Worm (Caenorhabditis elegans): ENCODE data around the gene B0281.3.

DNA sequence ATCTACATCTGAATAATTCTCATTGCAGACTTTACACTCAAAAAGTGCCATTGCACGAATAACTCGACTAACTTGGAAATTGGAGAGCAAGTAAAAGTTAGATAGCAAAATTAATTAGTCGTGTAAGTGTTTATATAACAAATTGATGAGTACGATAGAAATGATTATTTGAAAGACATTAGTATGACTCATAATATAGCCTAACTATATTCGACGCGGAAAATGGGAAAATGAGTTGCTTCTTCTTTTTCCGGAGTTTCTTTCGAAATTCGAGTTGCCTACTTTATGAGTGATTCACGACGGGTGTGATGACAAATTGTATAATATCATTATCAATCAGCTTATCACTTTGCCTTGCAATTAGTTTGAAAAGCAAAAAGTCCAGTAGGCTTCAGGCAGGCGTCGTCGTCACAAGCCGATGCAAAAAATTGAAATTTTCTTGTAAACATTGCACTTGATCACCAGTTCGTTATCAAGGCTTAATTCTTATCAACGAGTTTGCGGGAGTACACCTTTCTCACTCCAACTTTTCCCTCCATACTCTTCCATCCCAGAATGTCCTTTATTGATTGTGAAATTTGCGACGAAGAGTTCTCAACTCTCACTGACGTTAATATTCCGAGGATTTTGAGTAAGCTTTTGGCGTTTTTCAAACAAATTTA, 16.1 kb downstream of the B0281.3 start, which contains the start of the genes ZK1240.6 and ZK1240.2:
- TF ChIP-seq ceh-30 (tag; optimal IDR thresholded peaks at IDR 0.05): no peak
- TF ChIP-seq eyg-1 (tag; optimal IDR thresholded peaks at IDR 0.05): no peak
- TF ChIP-seq pqm-1 (tag; optimal IDR thresholded peaks at IDR 0.05): no peak
- TF ChIP-seq ceh-34 (tag; optimal IDR thresholded peaks at IDR 0.05): no peak
- TF ChIP-seq ama-1 (optimal IDR thresholded peaks at IDR 0.05): no peak
- no peak for TF ChIP-seq mec-3 (tag; optimal IDR thresholded peaks at IDR 0.05; ENCODE audit: borderline replicate concordance)
- TF ChIP-seq odd-2 (tag; optimal IDR thresholded peaks at IDR 0.05): no peak
- TF ChIP-seq C08G9.2 (tag; optimal IDR thresholded peaks at IDR 0.05): no peak
- no peak for TF ChIP-seq ets-4 (tag; optimal IDR thresholded peaks at IDR 0.05)

Measured in whole organism, late embryonic.